Worm (Caenorhabditis elegans): ENCODE measurements around the gene fask-1.

DNA sequence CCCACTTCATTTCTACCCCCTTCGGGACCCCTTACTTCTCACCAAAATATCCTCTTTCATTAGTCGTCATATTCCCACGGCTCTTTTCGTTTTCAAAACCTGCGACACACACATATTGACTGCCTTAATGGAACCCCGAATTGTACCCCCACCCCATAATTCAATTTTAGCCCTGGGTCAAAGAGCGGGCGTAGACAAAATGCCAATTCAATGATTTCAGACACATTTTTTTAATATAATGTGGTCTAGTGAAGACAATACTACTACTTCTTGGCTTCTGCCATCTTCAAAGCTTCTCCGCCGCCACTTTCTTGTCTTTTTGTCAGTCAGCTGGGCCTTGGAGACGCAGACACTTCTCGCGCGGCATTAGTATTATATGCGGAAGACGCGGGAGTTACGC, 27.2 kb downstream of the fask-1 start:
- TF ChIP-seq hlh-30 (tag; optimal IDR thresholded peaks at IDR 0.05; ENCODE audit: insufficient read depth) (no peak), pag-3 (tag; optimal IDR thresholded peaks at IDR 0.05; ENCODE audit: borderline replicate concordance) (no peak), pha-4 (tag; optimal IDR thresholded peaks at IDR 0.05) (no peak), tbx-2 (tag; optimal IDR thresholded peaks at IDR 0.05) (no peak), T23F11.4 (GFP tag; optimal IDR thresholded peaks at IDR 0.05) (no peak), ref-2 (tag; optimal IDR thresholded peaks at IDR 0.05) (no peak)
